Worm (Caenorhabditis elegans): Measurements from ENCODE around the gene rpn-2.

DNA sequence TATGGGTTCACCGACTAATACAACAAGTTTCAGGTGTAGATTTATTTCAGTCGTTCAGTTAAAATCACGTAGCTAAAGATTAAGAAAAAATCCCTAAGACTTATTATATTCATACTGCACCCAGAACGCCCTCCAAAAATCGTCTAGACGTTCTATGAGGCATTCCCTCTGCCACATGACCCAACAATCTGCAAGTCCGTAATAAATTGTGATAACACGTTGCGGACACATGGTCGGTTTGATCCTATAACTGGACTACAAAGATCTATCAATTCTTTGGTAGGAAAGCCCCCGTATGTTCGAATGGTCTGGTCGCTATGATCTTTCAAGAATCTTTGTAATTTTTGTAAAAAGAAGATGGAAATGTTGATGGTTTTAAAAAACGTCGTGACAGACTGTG is 17.0 kb downstream of the rpn-2 start:
- TF ChIP-seq lin-29 (GFP tag; IDR thresholded peaks at IDR 0.05) (no peak), daf-12 (tag; optimal IDR thresholded peaks at IDR 0.05) (no peak), snpc-4 (tag; optimal IDR thresholded peaks at IDR 0.05) (no peak), ceh-82 (tag; optimal IDR thresholded peaks at IDR 0.05) (no peak), mep-1 (tag; optimal IDR thresholded peaks at IDR 0.05) (no peak)

Measured in whole organism, L4 larva.